Worm (Caenorhabditis elegans) whole organism, early embryonic: ENCODE data around the gene flp-15.

ENCODE experiments used
- B0310.2 ChIP-seq: sonication (generic microtip); optimal IDR thresholded peaks from 2 replicates; lab custom pipeline; 2016; ENCODE audit warnings: mild to moderate bottlenecking, missing genetic modification characterization, missing compliant biosample characterization
- F13C5.2 ChIP-seq: sonication (generic microtip); optimal IDR thresholded peaks from 2 replicates; lab custom pipeline; 2017; ENCODE audit warnings: mild to moderate bottlenecking, missing genetic modification characterization, inconsistent platforms, missing compliant biosample characterization
- aly-1 ChIP-seq: sonication (generic microtip); optimal IDR thresholded peaks from 2 replicates; lab custom pipeline; 2016; ENCODE audit warnings: missing genetic modification characterization, missing compliant biosample characterization
- ama-1 ChIP-seq: fragments of 150-350 bp; optimal IDR thresholded peaks from 2 replicates; lab custom pipeline; 2014
- ceh-13 ChIP-seq: fragments of 200-800 bp; sonication (Bioruptor generic); optimal IDR thresholded peaks from 2 replicates; lab custom pipeline; 2018; ENCODE audit warnings: mild to moderate bottlenecking, missing genetic modification characterization, missing compliant biosample characterization
- ceh-36 ChIP-seq: sonication (generic microtip); optimal IDR thresholded peaks from 2 replicates; lab custom pipeline; 2016; ENCODE audit warnings: missing genetic modification characterization, inconsistent platforms, missing compliant biosample characterization
- ets-7 ChIP-seq: sonication (generic microtip); optimal IDR thresholded peaks from 2 replicates; lab custom pipeline; 2016; ENCODE audit warnings: missing genotype, missing genetic modification characterization, missing compliant biosample characterization
- flt-1 ChIP-seq: fragments of 200-800 bp; sonication (Bioruptor generic); IDR thresholded peaks from 2 replicates; pipeline ENCODE4 v1.3.6; 2022; ENCODE audit warnings: missing genetic modification characterization, missing compliant biosample characterization
- hmbx-1 ChIP-seq: sonication (generic microtip); optimal IDR thresholded peaks from 2 replicates; lab custom pipeline; 2016; ENCODE audit warnings: mild to moderate bottlenecking, missing genetic modification characterization, missing compliant biosample characterization
- hmg-4 ChIP-seq: fragments of 200-800 bp; sonication (Bioruptor generic); optimal IDR thresholded peaks from 2 replicates; lab custom pipeline; 2018; ENCODE audit warnings: mild to moderate bottlenecking, missing genetic modification characterization, missing compliant biosample characterization
- hnd-1 ChIP-seq: sonication (generic microtip); optimal IDR thresholded peaks from 2 replicates; lab custom pipeline; 2016; ENCODE audit warnings: missing genetic modification characterization, missing compliant biosample characterization
- tbx-11 ChIP-seq: fragments of 200-800 bp; sonication (Bioruptor generic); IDR thresholded peaks from 2 replicates; pipeline ENCODE4 v1.3.6; 2022; ENCODE audit warnings: missing genetic modification characterization, missing compliant biosample characterization
- tbx-37 ChIP-seq: fragments of 200-800 bp; sonication (Bioruptor generic); conservative IDR thresholded peaks from 2 replicates; pipeline ENCODE4 v1.3.6; 2022; ENCODE audit warnings: missing genetic modification reagents, missing genetic modification characterization, missing compliant biosample characterization

ce11 chrIII:13693187-13693586 is 25.5 kb upstream of the flp-15 start:
- no peak for TF ChIP-seq tbx-37
- TF ChIP-seq ceh-13: no peak
- TF ChIP-seq B0310.2 (tag; lab: Kevin White, UChicago): no peak
- TF ChIP-seq aly-1 (tag; lab: Kevin White, UChicago): no peak
- TF ChIP-seq F13C5.2 (tag; lab: Kevin White, UChicago): no peak
- TF ChIP-seq tbx-11 (GFP tag; lab: Robert Waterston, UW): no peak
- no peak for TF ChIP-seq ets-7 (tag; lab: Kevin White, UChicago)
- no peak for TF ChIP-seq hmg-4 (GFP tag; lab: Kevin White, UChicago)
- TF ChIP-seq ama-1 (lab: Kevin White, UChicago): no peak
- no peak for TF ChIP-seq ceh-36 (tag; lab: Kevin White, UChicago)
- TF ChIP-seq hnd-1 (tag; lab: Kevin White, UChicago): no peak
- no peak for TF ChIP-seq hmbx-1
- no peak for TF ChIP-seq flt-1
